Fruit fly (Drosophila melanogaster) whole organism, embryonic: ENCODE data around the gene Prx5.

Source experiments
- B-H1 ChIP-seq: fragments of 200-800 bp; sonication (Bioruptor generic); IDR thresholded peaks from 3 replicates; pipeline ENCODE4 v1.3.6; 2022; ENCODE audit warnings: missing biosample characterization, missing genetic modification characterization
- B-H2 ChIP-seq: fragments of 200-800 bp; sonication (Bioruptor generic); optimal IDR thresholded peaks from 2 replicates; lab custom pipeline; 2018; ENCODE audit warnings: missing biosample characterization, mild to moderate bottlenecking, missing genetic modification characterization
- Blimp-1 ChIP-seq: fragments of 200-800 bp; sonication (Bioruptor generic); optimal IDR thresholded peaks from 3 replicates; lab custom pipeline; 2018; ENCODE audit warnings: missing biosample characterization, missing genetic modification characterization, mild to moderate bottlenecking, moderate library complexity, missing genetic modification reagents
- CG10274 ChIP-seq: fragments of 200-800 bp; sonication (Bioruptor generic); optimal IDR thresholded peaks from 3 replicates; lab custom pipeline; 2017; ENCODE audit warnings: missing biosample characterization, mild to moderate bottlenecking, missing genetic modification characterization
- CG10462 ChIP-seq: fragments of 200-800 bp; sonication (Bioruptor generic); optimal IDR thresholded peaks from 2 replicates; lab custom pipeline; 2016; ENCODE audit warnings: missing biosample characterization, missing genetic modification characterization
- CG10543 ChIP-seq: fragments of 200-800 bp; sonication (Bioruptor generic); optimal IDR thresholded peaks from 3 replicates; lab custom pipeline; 2017; ENCODE audit warnings: missing biosample characterization, mild to moderate bottlenecking, missing genetic modification characterization, moderate library complexity
- CG11456 ChIP-seq: fragments of 200-800 bp; sonication (Bioruptor generic); IDR thresholded peaks from 3 replicates; pipeline ENCODE4 v1.3.6; 2022; ENCODE audit warnings: missing biosample characterization, missing genetic modification characterization
- CG12744 ChIP-seq: fragments of 200-800 bp; sonication (Bioruptor generic); optimal IDR thresholded peaks from 2 replicates; lab custom pipeline; 2016; ENCODE audit warnings: missing biosample characterization, missing genetic modification characterization
- CG15479 ChIP-seq: fragments of 200-800 bp; sonication (Bioruptor generic); optimal IDR thresholded peaks from 3 replicates; lab custom pipeline; 2019; ENCODE audit warnings: missing biosample characterization, mild to moderate bottlenecking, missing genetic modification characterization, moderate library complexity
- CG17328 ChIP-seq: fragments of 200-800 bp; sonication (Bioruptor generic); IDR thresholded peaks from 2 replicates; pipeline ENCODE4 v1.3.6; 2022; ENCODE audit warnings: missing biosample characterization, missing genetic modification characterization
- CG1832 ChIP-seq: fragments of 200-800 bp; sonication (Bioruptor generic); optimal IDR thresholded peaks from 2 replicates; lab custom pipeline; 2017; ENCODE audit warnings: missing biosample characterization, mild to moderate bottlenecking, missing genetic modification characterization, inconsistent platforms
- CG18764 ChIP-seq: fragments of 200-800 bp; sonication (Bioruptor generic); optimal IDR thresholded peaks from 3 replicates; lab custom pipeline; 2016; ENCODE audit warnings: missing biosample characterization, missing genetic modification characterization
- CG30403 ChIP-seq: fragments of 200-800 bp; sonication (Bioruptor generic); optimal IDR thresholded peaks from 3 replicates; lab custom pipeline; 2016; ENCODE audit warnings: missing biosample characterization, missing genetic modification characterization
- CG4282 ChIP-seq: fragments of 200-800 bp; sonication (Bioruptor generic); optimal IDR thresholded peaks from 2 replicates; lab custom pipeline; 2016; ENCODE audit warnings: missing biosample characterization, missing genetic modification characterization
- CG4854 ChIP-seq: fragments of 200-800 bp; sonication (Bioruptor generic); optimal IDR thresholded peaks from 2 replicates; lab custom pipeline; 2016; ENCODE audit warnings: missing biosample characterization, missing genetic modification characterization, inconsistent platforms
- CG7928 ChIP-seq: fragments of 200-800 bp; sonication (Bioruptor generic); optimal IDR thresholded peaks from 2 replicates; lab custom pipeline; 2017; ENCODE audit warnings: missing biosample characterization, mild to moderate bottlenecking, missing genetic modification characterization
- CG8290 ChIP-seq, 3 experiments: fragments of 200-800 bp; sonication (Bioruptor generic); optimal IDR thresholded peaks; 2 replicates each; lab custom pipeline; 2016 to 2019; ENCODE audit warnings: missing biosample characterization in 3 of 3, missing genetic modification characterization in 3 of 3, mild to moderate bottlenecking in 2 of 3, moderate library complexity in 1 of 3
- CG9609 ChIP-seq: fragments of 200-800 bp; sonication (Bioruptor generic); optimal IDR thresholded peaks from 3 replicates; lab custom pipeline; 2016; ENCODE audit warnings: missing biosample characterization, missing genetic modification characterization
- D19A ChIP-seq: fragments of 200-800 bp; optimal IDR thresholded peaks from 3 replicates; lab custom pipeline; 2019; ENCODE audit warnings: missing biosample characterization, mild to moderate bottlenecking, missing genetic modification characterization, moderate library complexity
- Deaf1 ChIP-seq: fragments of 200-800 bp; optimal IDR thresholded peaks from 3 replicates; lab custom pipeline; 2019; ENCODE audit warnings: missing biosample characterization, mild to moderate bottlenecking, missing genetic modification characterization, moderate library complexity
- Dp ChIP-seq: fragments of 200-800 bp; sonication (Bioruptor generic); optimal IDR thresholded peaks from 2 replicates; lab custom pipeline; 2018; ENCODE audit warnings: missing biosample characterization, mild to moderate bottlenecking, missing genetic modification characterization, moderate library complexity
- Hey ChIP-seq: fragments of 200-800 bp; sonication (Bioruptor generic); optimal IDR thresholded peaks from 3 replicates; lab custom pipeline; 2018; ENCODE audit warnings: missing biosample characterization, mild to moderate bottlenecking, missing genetic modification characterization
- Jarid2 ChIP-seq: fragments of 200-800 bp; sonication (Bioruptor generic); optimal IDR thresholded peaks from 3 replicates; lab custom pipeline; 2017; ENCODE audit warnings: mild to moderate bottlenecking, missing biosample characterization, missing genetic modification reagents, missing genetic modification characterization
- Lhr ChIP-seq: fragments of 200-800 bp; sonication (Bioruptor generic); optimal IDR thresholded peaks from 3 replicates; lab custom pipeline; 2017; ENCODE audit warnings: mild to moderate bottlenecking, missing biosample characterization, missing genetic modification reagents, missing genetic modification characterization
- Meics ChIP-seq: fragments of 200-800 bp; sonication (Bioruptor generic); optimal IDR thresholded peaks from 2 replicates; lab custom pipeline; 2017; ENCODE audit warnings: missing biosample characterization, mild to moderate bottlenecking, missing genetic modification characterization
- NC2α ChIP-seq: fragments of 200-800 bp; sonication (Bioruptor generic); optimal IDR thresholded peaks from 2 replicates; lab custom pipeline; 2016; ENCODE audit warnings: missing biosample characterization, missing genetic modification characterization
- Nf-YB ChIP-seq: fragments of 200-800 bp; sonication (Bioruptor generic); optimal IDR thresholded peaks from 3 replicates; lab custom pipeline; 2019; ENCODE audit warnings: missing biosample characterization, mild to moderate bottlenecking, missing genetic modification characterization, moderate library complexity
- Nf-YC ChIP-seq: fragments of 200-800 bp; optimal IDR thresholded peaks from 3 replicates; lab custom pipeline; 2019; ENCODE audit warnings: missing biosample characterization, mild to moderate bottlenecking, missing genetic modification characterization, moderate library complexity
- Pdp1 ChIP-seq, 2 experiments: fragments of 200-800 bp; sonication (Bioruptor generic); optimal IDR thresholded peaks; 3 replicates each; lab custom pipeline; 2016; ENCODE audit warnings: missing biosample characterization in 2 of 2, missing genetic modification characterization in 2 of 2, mild to moderate bottlenecking in 1 of 2, moderate library complexity in 1 of 2
- TFAM ChIP-seq: fragments of 200-800 bp; sonication (Bioruptor generic); optimal IDR thresholded peaks from 2 replicates; lab custom pipeline; 2017; ENCODE audit warnings: missing biosample characterization, missing genetic modification characterization, inconsistent platforms
- Tbp ChIP-seq: fragments of >200 bp; optimal IDR thresholded peaks from 2 replicates; lab custom pipeline; 2018; ENCODE audit warnings: missing biosample characterization, missing genetic modification characterization
- ash1 ChIP-seq: fragments of 200-800 bp; sonication (Bioruptor generic); optimal IDR thresholded peaks from 2 replicates; lab custom pipeline; 2018; ENCODE audit warnings: missing biosample characterization, mild to moderate bottlenecking, missing genetic modification characterization
- bcd ChIP-seq: fragments of 200-800 bp; sonication (Bioruptor generic); optimal IDR thresholded peaks from 2 replicates; lab custom pipeline; 2017; ENCODE audit warnings: missing biosample characterization, mild to moderate bottlenecking, missing genetic modification characterization
- chinmo ChIP-seq: fragments of 200-800 bp; sonication (Bioruptor generic); IDR thresholded peaks from 4 replicates; pipeline ENCODE4 v1.3.6; 2022; ENCODE audit warnings: missing biosample characterization, missing genetic modification characterization; ENCODE audit not compliant: partially characterized antibody
- chn ChIP-seq: fragments of 200-800 bp; sonication (Bioruptor generic); optimal IDR thresholded peaks from 2 replicates; lab custom pipeline; 2016; ENCODE audit warnings: missing biosample characterization, missing genetic modification characterization
- crp ChIP-seq, 2 experiments: fragments of 200-800 bp; sonication (Bioruptor generic); optimal IDR thresholded peaks; 2 replicates in 1 of 2; 3 replicates in 1 of 2; lab custom pipeline; 2017; ENCODE audit warnings: missing biosample characterization in 2 of 2, missing genetic modification characterization in 2 of 2, mild to moderate bottlenecking in 1 of 2, moderate library complexity in 1 of 2
- gro ChIP-seq: fragments of 200-800 bp; sonication (Bioruptor generic); optimal IDR thresholded peaks from 2 replicates; lab custom pipeline; 2016; ENCODE audit warnings: missing biosample characterization, missing genetic modification characterization
- kni ChIP-seq: fragments of 200-800 bp; sonication (Bioruptor generic); optimal IDR thresholded peaks from 3 replicates; lab custom pipeline; 2017; ENCODE audit warnings: mild to moderate bottlenecking, missing biosample characterization, missing genetic modification reagents, missing genetic modification characterization
- knrl ChIP-seq: fragments of 200-800 bp; sonication (Bioruptor generic); IDR thresholded peaks from 3 replicates; pipeline ENCODE4 v1.3.6; 2022; ENCODE audit warnings: missing biosample characterization, missing genetic modification characterization; ENCODE audit not compliant: partially characterized antibody
- lbe ChIP-seq: fragments of 200-800 bp; sonication (Bioruptor generic); optimal IDR thresholded peaks from 2 replicates; lab custom pipeline; 2016; ENCODE audit warnings: missing biosample characterization, mild to moderate bottlenecking, missing genetic modification characterization
- lov ChIP-seq, 2 experiments: fragments of 200-800 bp in 1 of 2; fragments of >200 bp in 1 of 2; sonication (Bioruptor generic) in 1 of 2; IDR thresholded peaks in 1 of 2; optimal IDR thresholded peaks in 1 of 2; 2 replicates in 1 of 2; 3 replicates in 1 of 2; pipeline versions ENCODE4 v1.3.6 to Lab custom; 2017 to 2022; ENCODE audit warnings: missing biosample characterization in 1 of 2, missing genetic modification characterization in 1 of 2
- nau ChIP-seq: fragments of 200-800 bp; sonication (Bioruptor generic); optimal IDR thresholded peaks from 3 replicates; lab custom pipeline; 2017; ENCODE audit warnings: missing biosample characterization, mild to moderate bottlenecking, missing genetic modification characterization, missing genetic modification reagents
- sd ChIP-seq: fragments of 200-800 bp; sonication (Bioruptor generic); optimal IDR thresholded peaks from 3 replicates; lab custom pipeline; 2018; ENCODE audit warnings: missing biosample characterization, mild to moderate bottlenecking, missing genetic modification characterization, moderate library complexity
- tin ChIP-seq: fragments of 200-800 bp; sonication (Bioruptor generic); optimal IDR thresholded peaks from 3 replicates; lab custom pipeline; 2016; ENCODE audit warnings: missing biosample characterization, missing genetic modification characterization
- unpg ChIP-seq: fragments of 200-800 bp; sonication (Bioruptor generic); optimal IDR thresholded peaks from 3 replicates; lab custom pipeline; 2018; ENCODE audit warnings: missing biosample characterization, mild to moderate bottlenecking, missing genetic modification characterization, moderate library complexity

The Prx5 gene

DNA sequence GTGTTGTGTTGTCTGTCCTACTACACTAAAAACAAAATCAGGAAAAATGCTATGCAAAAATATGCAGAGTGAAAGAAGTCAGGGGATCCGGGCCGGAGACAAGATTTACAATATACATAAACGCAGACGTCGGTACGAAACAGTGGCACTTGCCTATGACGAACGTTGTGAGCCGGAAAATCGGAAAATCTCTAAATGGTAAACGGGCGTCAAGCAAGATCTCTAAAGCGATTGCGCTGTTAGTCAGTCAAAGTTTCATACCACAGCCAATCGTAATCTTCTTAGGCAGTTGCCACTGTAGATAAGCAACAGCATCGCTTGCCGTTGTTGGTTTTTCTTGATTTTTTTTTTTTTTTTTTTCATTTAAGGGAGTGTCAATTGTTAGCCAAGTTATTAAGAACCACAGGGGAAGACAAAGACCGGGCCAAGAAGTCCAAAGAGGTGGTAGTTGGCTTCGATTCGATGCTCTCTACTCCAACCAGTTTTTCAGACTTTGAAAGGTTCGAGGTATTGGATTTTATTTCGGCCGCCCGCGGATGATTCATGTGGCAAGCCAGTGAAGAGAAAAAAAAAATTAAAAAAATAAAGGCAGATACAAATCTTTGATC lies 41.9 kb downstream of the Prx5 start (continued):
- TF ChIP-seq CG1832 (GFP tag; lab: Kevin White, UChicago) (no peak), CG17328 (peak; percentile 88), Blimp-1 (GFP tag; lab: Kevin White, UChicago) (peak; percentile 70), unpg (GFP tag; lab: Kevin White, UChicago) (peak; percentile 74), lbe (GFP tag; lab: Kevin White, UChicago) (peak; percentile 74), CG30403 (peak; percentile 72), gro (peak; percentile 64), B-H1 (GFP tag; lab: Robert Waterston, UW) (peak; percentile 85)

dm6 chr3R:18121385-18122151 lies 45.5 kb downstream of the Prx5 start:
- TF ChIP-seq Lhr = no peak
- no peak for TF ChIP-seq Meics
- no peak for TF ChIP-seq CG9609 (GFP tag; lab: Kevin White, UChicago)
- peak; percentile 99 for TF ChIP-seq Nf-YC
- no peak for TF ChIP-seq chn (GFP tag; lab: Kevin White, UChicago)
- TF ChIP-seq nau (GFP tag; lab: Kevin White, UChicago) = no peak
- TF ChIP-seq CG4282 (GFP tag; lab: Kevin White, UChicago) = no peak
- TF ChIP-seq CG10543 (GFP tag; lab: Kevin White, UChicago) = peak; percentile 49
- TF ChIP-seq CG18764 = no peak
- TF ChIP-seq CG11456 (GFP tag; lab: Robert Waterston, UW) = no peak
- peak; percentile 14 for TF ChIP-seq D19A (tag; lab: Kevin White, UChicago)
- peak; percentile 80 for TF ChIP-seq Tbp (GFP tag; lab: Kevin White, UChicago)
- TF ChIP-seq Pdp1 (GFP tag; optimal IDR thresholded peaks at IDR 0.05; lab: Kevin White, UChicago) = no peak
- no peak for TF ChIP-seq knrl
- TF ChIP-seq Jarid2 (GFP tag; lab: Kevin White, UChicago) = peak; percentile 91
- no peak for TF ChIP-seq CG15479 (GFP tag; lab: Kevin White, UChicago)
- 0 out of 2 replicates have a peak, but pooled peaks have one; percentile 20 for TF ChIP-seq CG17328
- no peak for TF ChIP-seq B-H2 (GFP tag; lab: Kevin White, UChicago)
- peak; percentile 92 for TF ChIP-seq Deaf1
- TF ChIP-seq NC2α (GFP tag; lab: Kevin White, UChicago) = peak; percentile 74
- no peak for TF ChIP-seq crp (GFP tag; optimal IDR thresholded peaks at IDR 0.05; lab: Kevin White, UChicago)
- TF ChIP-seq CG10274 (GFP tag; lab: Kevin White, UChicago) = no peak
- no peak for TF ChIP-seq tin (GFP tag; lab: Kevin White, UChicago)
- peak; percentile 100 for TF ChIP-seq Nf-YB (GFP tag; lab: Kevin White, UChicago)
- peak; percentile 22 for TF ChIP-seq sd (tag; lab: Kevin White, UChicago)
- TF ChIP-seq Hey (tag; lab: Kevin White, UChicago) = peak; percentile 44
- no peak for TF ChIP-seq Dp (GFP tag; lab: Kevin White, UChicago)
- TF ChIP-seq CG10462 (GFP tag; lab: Kevin White, UChicago) = no peak
- no peak for TF ChIP-seq lov (optimal IDR thresholded peaks at IDR 0.05; lab: Kevin White, UChicago)
- TF ChIP-seq lov (GFP tag; IDR thresholded peaks at IDR 0.05; lab: Robert Waterston, UW) = no peak
- peak; percentile 95; the same call in 3 of the 4 replicates for TF ChIP-seq chinmo (GFP tag; lab: Robert Waterston, UW)
- TF ChIP-seq ash1 (GFP tag; lab: Kevin White, UChicago) = no peak
- TF ChIP-seq CG8290 (GFP tag; optimal IDR thresholded peaks at IDR 0.05; lab: Kevin White, UChicago) = no peak
- TF ChIP-seq CG8290 (tag; optimal IDR thresholded peaks at IDR 0.05; lab: Kevin White, UChicago) = peak in 1 of 2 experiments; percentile 30
- TF ChIP-seq CG7928 (GFP tag; lab: Kevin White, UChicago) = no peak
- TF ChIP-seq CG12744 = no peak
- TF ChIP-seq bcd (GFP tag; lab: Kevin White, UChicago) = no peak
- no peak for TF ChIP-seq TFAM (GFP tag; lab: Kevin White, UChicago)
- peak; percentile 33 for TF ChIP-seq kni (GFP tag; lab: Kevin White, UChicago)
- TF ChIP-seq CG4854 (GFP tag; lab: Kevin White, UChicago) = no peak
